Fruit fly (Drosophila melanogaster) Kc167 (cell line): Measurements from ENCODE around the gene CG42828.

Source experiments
- Myc ChIP-seq: fragments of >200 bp; optimal IDR thresholded peaks from 2 replicates; lab custom pipeline; 2017; ENCODE audit warnings: missing external identifiers
- Sin3A ChIP-seq: fragments of >200 bp; optimal IDR thresholded peaks from 2 replicates; lab custom pipeline; 2018; ENCODE audit warnings: missing external identifiers
- h ChIP-seq: fragments of >200 bp; optimal IDR thresholded peaks from 3 replicates; lab custom pipeline; 2018; ENCODE audit warnings: missing external identifiers
- insv ChIP-seq: fragments of >200 bp; optimal IDR thresholded peaks from 3 replicates; lab custom pipeline; 2018; ENCODE audit warnings: missing external identifiers
- psq ChIP-seq: fragments of >200 bp; optimal IDR thresholded peaks from 2 replicates; lab custom pipeline; 2017; ENCODE audit warnings: missing external identifiers
- ttk ChIP-seq: sonication (Bioruptor generic); optimal IDR thresholded peaks from 2 replicates; lab custom pipeline; 2017; ENCODE audit warnings: missing external identifiers

The CG42828 gene

DNA sequence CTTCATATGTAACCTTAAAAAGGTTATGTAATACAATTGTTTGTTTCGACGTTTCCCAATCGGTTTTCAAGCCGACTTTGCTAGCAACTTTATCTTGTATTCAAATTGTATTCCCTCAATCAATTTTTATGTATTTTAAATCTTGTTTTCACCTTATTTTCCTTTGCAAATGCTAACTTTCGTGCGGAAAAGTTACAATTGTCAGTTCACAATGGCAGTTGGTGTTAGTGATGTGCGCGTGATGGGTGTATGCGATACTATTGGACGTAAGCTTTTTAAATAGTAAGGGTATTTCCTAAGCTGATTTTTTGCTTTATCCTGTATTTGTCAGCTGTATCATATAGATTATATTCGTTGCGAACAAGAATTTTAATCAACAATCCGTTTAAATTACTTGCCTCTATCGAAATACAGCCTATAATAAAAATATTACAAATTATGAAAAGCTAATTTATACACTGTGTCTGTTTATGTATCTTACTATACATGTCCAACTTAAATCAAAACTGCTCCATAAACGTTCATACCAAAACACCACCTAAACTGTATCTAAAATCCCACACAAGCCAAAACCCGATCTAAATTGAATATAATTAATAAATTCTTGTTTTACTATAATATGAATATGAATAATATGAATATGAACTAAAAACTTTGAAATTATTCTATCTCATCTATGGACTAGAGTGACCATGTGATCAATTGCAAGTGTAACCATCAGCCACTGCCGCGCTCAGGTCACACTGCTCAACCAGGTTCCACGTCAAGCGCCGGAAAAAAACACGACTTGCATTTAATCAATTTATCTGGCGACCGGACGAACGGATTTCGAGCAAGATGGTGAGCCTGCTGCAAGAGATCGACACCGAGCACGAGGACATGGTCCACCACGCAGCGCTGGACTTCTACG lies 17.4 kb upstream of the CG42828 start, which contains the start of the genes ATPsynCF6 and Sec13:
ATPsynCF6 (minus strand) TSS at position 236 of the 910 bp plus-strand sequence.
Sec13 (plus strand) TSS at position 450 of the 910 bp plus-strand sequence.
- no peak for TF ChIP-seq psq (lab: Kevin White, UChicago)
- no peak for TF ChIP-seq h (lab: Kevin White, UChicago)
- no peak for TF ChIP-seq insv (lab: Kevin White, UChicago)
- no peak for TF ChIP-seq ttk (lab: Kevin White, UChicago)
- TF ChIP-seq Myc, result no peak
- no peak for TF ChIP-seq Sin3A (lab: Kevin White, UChicago)

DNA sequence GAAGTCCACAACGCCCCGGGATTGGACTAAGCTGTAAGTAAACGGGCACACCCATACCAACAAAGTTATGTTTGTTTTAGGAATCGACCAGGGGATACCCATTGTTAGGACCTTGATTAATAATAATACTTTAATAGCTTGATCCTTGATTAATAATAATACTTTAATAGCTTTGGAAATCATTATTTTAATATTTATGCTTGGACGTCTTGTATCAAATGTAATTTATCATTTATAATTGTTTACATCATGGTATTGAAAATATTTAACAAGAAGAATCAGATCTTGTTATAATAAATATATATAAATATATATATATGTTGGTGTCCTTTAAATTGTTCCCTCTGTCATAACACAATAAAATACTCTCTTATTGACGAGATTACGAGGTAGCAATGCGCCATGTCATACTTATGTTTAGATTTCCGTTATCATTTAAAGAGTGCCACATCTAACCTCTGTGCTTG lies 16.6 kb upstream of the CG42828 start:
- TF ChIP-seq Sin3A (lab: Kevin White, UChicago) (no peak), insv (lab: Kevin White, UChicago) (no peak)

DNA sequence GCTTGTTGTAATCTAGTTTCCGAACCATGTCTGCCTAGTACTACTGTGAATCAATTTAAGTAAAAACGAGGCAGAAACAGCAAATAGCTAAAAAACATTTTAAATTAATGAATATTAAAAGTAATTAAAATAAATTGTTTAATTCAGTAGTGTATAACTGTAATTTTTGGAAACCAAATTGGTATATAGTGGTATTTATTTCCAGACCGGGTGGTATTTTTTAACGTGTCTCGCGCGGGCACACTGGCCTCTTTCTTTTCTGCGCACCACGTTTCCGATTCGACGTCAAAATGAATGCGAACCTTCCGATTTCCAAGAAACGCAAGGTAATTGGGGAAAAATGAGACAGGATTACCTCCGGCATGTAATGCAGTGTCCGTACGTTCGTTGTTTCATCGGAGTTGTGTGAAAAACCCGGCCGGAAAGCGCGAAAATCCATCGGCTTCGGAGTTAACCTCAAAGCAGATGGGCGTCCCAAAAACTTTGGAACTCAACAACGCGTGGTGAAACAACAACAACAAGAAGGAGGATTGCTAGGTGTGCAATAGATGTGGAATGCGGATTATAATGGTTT lies 14.9 kb upstream of the CG42828 start, which contains the start of gene RpS3:
RpS3 (plus strand) TSS at position 248 of the 574 bp plus-strand sequence.
- TF ChIP-seq h (lab: Kevin White, UChicago) (no peak), Sin3A (lab: Kevin White, UChicago) (no peak), psq (lab: Kevin White, UChicago) (no peak), Myc (no peak), insv (lab: Kevin White, UChicago) (no peak), ttk (lab: Kevin White, UChicago) (no peak)

DNA sequence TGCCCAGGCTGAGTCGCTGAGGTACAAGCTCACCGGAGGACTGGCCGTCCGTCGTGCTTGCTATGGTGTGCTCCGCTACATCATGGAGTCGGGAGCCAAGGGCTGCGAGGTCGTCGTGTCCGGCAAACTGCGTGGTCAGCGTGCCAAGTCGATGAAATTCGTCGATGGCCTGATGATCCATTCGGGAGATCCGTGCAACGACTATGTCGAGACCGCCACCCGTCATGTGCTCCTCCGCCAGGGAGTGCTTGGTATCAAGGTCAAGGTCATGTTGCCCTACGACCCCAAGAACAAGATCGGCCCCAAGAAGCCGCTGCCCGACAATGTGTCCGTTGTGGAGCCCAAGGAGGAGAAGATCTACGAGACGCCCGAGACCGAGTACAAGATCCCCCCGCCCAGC lies 14.1 kb upstream of the CG42828 start:
- TF ChIP-seq insv (lab: Kevin White, UChicago) (no peak), Myc (no peak), h (lab: Kevin White, UChicago) (no peak), ttk (lab: Kevin White, UChicago) (no peak)

DNA sequence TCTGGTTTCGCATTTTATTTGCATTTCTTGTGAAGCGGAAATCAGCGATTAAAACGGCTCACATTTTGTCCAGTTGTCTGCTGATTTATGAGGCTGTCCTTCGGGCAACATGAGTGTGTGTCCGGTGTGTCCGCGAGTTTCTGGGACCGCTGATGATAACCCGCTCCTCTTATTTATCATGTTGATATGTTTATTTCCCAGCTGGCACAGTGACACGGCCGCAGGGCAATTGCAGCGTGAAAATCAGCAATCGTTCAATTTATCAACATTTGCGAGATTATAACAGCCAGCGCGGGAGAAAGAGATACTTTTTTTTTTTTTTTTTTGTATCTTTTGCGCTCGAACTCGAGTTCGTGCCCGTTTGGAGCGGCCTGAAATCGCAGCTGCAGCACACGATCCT lies 13.1 kb upstream of the CG42828 start:
- TF ChIP-seq ttk (lab: Kevin White, UChicago), result no peak
- no peak for TF ChIP-seq psq (lab: Kevin White, UChicago)
- TF ChIP-seq Myc, result no peak
- no peak for TF ChIP-seq insv (lab: Kevin White, UChicago)
- no peak for TF ChIP-seq Sin3A (lab: Kevin White, UChicago)
- no peak for TF ChIP-seq h (lab: Kevin White, UChicago)

DNA sequence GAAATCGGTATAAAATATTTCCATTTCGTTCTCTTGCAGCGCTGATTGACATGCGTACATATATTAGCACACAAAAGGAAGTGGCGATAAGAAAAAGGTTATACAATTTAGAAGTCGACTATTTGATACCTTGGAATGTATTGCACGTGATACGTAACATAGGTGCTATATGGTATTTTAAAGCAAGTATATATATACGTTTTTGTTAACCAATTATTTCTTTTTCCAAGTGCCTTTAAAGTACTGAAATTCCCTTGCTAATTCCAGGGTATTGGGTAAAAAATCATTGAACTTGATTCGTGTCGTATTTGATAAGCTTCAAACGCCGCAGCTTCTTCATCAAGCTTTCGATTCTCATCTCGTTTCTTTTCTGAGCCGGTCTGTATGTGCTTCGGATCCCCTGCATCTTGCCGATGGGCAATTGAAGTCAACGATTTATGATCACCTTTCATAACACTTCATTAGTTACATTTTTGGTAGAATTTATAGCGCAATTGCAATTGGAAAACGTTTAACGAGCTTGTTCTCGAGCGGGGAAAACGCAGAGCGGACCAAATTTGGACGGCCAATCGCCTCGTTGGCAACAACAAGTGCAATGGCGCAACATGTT lies 9.9 kb upstream of the CG42828 start, which contains the start of gene CG4408:
CG4408 (minus strand) TSS at position 60 of the 610 bp plus-strand sequence.
- no peak for TF ChIP-seq Myc
- no peak for TF ChIP-seq h (lab: Kevin White, UChicago)
- TF ChIP-seq insv (lab: Kevin White, UChicago), result no peak
- TF ChIP-seq psq (lab: Kevin White, UChicago), result no peak
- TF ChIP-seq ttk (lab: Kevin White, UChicago), result no peak
- no peak for TF ChIP-seq Sin3A (lab: Kevin White, UChicago)

DNA sequence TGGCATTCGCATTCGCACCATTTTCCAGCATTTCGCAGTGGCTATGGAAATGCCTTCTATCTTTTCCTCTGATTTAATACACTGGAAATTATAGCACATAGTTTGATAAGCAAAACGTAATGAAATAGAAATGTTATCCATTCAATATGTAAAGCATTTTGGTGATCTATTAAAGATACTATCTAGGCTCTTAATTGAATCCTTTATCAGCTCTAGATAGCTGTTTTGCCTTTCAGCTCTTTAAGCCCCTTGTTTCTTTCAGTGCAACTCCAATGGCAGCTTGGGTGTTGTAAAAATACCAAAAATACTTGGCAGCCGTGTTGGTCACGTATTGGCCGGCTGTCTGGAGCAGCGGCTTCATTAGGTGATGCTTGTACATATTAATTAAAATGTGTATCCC lies 8.5 kb upstream of the CG42828 start:
- TF ChIP-seq Sin3A (lab: Kevin White, UChicago) (no peak), Myc (no peak), ttk (lab: Kevin White, UChicago) (no peak), h (lab: Kevin White, UChicago) (no peak), insv (lab: Kevin White, UChicago) (no peak), psq (lab: Kevin White, UChicago) (no peak)

DNA sequence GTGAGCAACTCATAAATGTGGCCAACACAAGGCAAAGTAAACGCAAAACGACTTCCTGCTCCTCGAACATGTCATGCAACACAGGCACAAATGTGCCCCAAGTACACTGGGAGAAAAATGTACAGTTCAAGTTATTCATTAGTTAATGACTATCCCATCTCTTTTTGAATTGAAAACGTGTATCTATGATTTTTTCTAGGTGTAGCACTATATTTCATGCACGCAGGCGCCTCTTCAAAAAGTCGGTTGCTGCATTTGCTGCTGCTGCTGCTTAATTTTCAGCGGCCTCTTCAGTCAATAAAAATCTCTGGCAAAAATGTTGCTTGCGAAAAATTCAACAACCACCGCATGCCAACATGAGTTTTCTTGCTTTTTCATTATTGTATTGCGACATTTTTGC lies 6.0 kb upstream of the CG42828 start:
- TF ChIP-seq Sin3A (lab: Kevin White, UChicago) (no peak), psq (lab: Kevin White, UChicago) (no peak), h (lab: Kevin White, UChicago) (no peak), insv (lab: Kevin White, UChicago) (no peak), ttk (lab: Kevin White, UChicago) (no peak), Myc (no peak)

DNA sequence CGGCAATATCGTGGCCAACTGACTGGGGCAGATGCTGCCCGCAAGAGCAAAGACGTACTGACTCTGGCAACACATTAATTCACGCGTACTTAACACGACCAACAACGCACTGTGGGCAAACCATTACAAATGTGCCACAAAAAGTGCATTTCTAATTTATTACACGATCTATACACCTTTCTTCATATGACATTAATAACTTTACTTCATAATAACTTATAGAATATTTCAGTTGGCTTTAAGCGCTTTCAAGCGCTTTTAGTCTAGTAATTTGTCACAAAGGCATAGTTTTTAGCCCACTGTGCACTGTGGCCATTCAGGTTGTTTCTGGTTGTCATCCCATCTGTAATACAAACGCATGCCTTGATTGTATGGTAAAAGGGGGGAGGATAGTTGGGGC lies 5.3 kb upstream of the CG42828 start:
- no peak for TF ChIP-seq ttk (lab: Kevin White, UChicago)
- no peak for TF ChIP-seq insv (lab: Kevin White, UChicago)
- TF ChIP-seq Sin3A (lab: Kevin White, UChicago), result no peak
- no peak for TF ChIP-seq h (lab: Kevin White, UChicago)
- TF ChIP-seq Myc, result no peak
- no peak for TF ChIP-seq psq (lab: Kevin White, UChicago)

DNA sequence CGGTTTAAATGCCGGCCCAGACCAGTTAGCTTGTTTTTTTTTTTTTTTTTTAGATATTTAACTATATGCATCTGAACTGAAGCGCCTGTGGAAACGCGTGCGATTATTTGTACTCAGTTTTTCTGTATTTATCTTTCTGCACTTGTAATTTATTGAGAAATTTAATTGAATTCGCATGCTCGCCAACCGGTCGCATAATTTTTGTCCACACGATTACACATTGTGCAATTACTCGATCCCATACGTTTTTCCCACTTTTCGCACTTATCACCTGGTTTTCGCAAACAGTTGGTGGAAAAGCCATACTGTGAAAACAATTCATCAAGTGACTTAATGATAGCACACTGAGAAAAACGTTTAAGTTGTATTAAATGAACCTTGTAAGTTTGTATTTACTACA lies 879 bp upstream of the CG42828 start, which contains the start of gene CG42827:
CG42827 (plus strand) TSS at position 301 of the 400 bp plus-strand sequence.
- TF ChIP-seq psq (lab: Kevin White, UChicago), result no peak

DNA sequence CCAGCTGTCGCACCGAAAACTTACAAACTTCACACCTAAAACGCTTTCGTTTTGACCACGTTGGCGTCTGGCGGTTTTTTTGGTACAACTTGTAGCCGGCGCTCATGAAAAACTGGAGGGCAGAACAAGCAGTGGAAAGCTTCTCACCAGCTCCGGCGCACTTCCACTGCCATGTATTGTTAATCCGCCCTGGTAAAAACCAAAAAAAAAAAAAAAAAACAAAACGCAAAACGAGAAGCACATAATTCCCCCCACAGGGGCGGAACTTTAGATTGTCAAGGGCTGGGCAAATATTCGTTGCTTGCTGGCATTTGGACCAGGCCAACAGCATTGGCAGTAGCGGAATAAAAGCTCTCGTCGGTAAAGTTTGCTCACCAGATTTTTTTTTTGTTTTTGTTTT lies 787 bp downstream of the CG42828 start:
- TF ChIP-seq insv (lab: Kevin White, UChicago) (no peak), psq (lab: Kevin White, UChicago) (no peak), Myc (no peak), Sin3A (lab: Kevin White, UChicago) (no peak), h (lab: Kevin White, UChicago) (no peak), ttk (lab: Kevin White, UChicago) (no peak)
